Worm (Caenorhabditis elegans): Measurements from ENCODE around the gene B0280.2.

DNA sequence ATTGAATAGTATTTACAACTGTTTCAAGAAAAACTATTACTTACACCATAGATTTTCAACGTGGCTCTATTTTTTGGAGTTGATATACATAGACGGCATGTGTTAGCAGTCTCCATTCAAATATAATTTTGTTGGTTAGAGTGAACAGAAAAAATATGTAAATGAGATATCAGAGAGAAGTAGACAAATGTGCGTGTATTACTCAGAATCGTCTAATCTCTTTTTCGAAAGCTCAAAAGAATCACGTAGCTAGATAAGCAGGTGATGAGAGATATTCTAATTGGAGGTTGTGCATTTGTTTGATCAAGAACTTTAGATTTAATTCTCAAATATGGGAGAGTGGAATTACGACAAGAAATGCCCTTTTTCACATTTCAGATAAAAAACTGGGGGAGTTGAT lies 33.9 kb upstream of the B0280.2 start, which contains the start of gene ZK418.10:
- TF ChIP-seq nfya-1 (tag; optimal IDR thresholded peaks at IDR 0.05; ENCODE audit: borderline replicate concordance, insufficient read depth) (no peak), snpc-4 (GFP tag; optimal IDR thresholded peaks at IDR 0.05) (no peak), snpc-4 (tag; optimal IDR thresholded peaks at IDR 0.05) (no peak), aptf-2 (GFP tag; conservative IDR thresholded peaks at IDR 0.05) (no peak), egl-44 (GFP tag; IDR thresholded peaks at IDR 0.05) (no peak), unc-62 (GFP tag; optimal IDR thresholded peaks at IDR 0.05) (no peak), B0261.1 (tag; optimal IDR thresholded peaks at IDR 0.05) (no peak), nhr-120 (GFP tag; IDR thresholded peaks at IDR 0.05) (no peak)

Data from whole organism, young adult.